Worm (Caenorhabditis elegans) whole organism, midembryonic: Measurements from ENCODE around the gene btb-6.

Source experiments
- T22C8.4 ChIP-seq: fragments of 200-800 bp; sonication (Bioruptor generic); IDR thresholded peaks from 2 replicates; pipeline ENCODE4 v1.3.6; 2022; ENCODE audit warnings: missing genetic modification characterization, missing compliant biosample characterization
- cog-1 ChIP-seq: sonication (generic microtip); optimal IDR thresholded peaks from 2 replicates; lab custom pipeline; 2016; ENCODE audit warnings: missing genetic modification characterization, missing compliant biosample characterization
- flt-1 ChIP-seq: fragments of 200-800 bp; sonication (Bioruptor generic); IDR thresholded peaks from 2 replicates; pipeline ENCODE4 v1.3.6; 2022; ENCODE audit warnings: missing genetic modification characterization, missing compliant biosample characterization
- klf-2 ChIP-seq: fragments of 200-800 bp; sonication (Bioruptor generic); conservative IDR thresholded peaks from 2 replicates; pipeline ENCODE4 v1.3.6; 2022; ENCODE audit warnings: missing genetic modification reagents, missing genetic modification characterization, missing compliant biosample characterization
- med-1 ChIP-seq: sonication (generic microtip); optimal IDR thresholded peaks from 2 replicates; lab custom pipeline; 2017; ENCODE audit warnings: missing genetic modification characterization, mild to moderate bottlenecking, missing compliant biosample characterization, antibody characterized with exemption, missing genetic modification reagents; ENCODE audit not compliant: insufficient read depth
- ref-1 ChIP-seq: fragments of 200-800 bp; sonication (Bioruptor generic); conservative IDR thresholded peaks from 2 replicates; pipeline ENCODE4 v1.3.6; 2022; ENCODE audit warnings: missing genetic modification reagents, missing genetic modification characterization, missing compliant biosample characterization
- tab-1 ChIP-seq: fragments of 200-800 bp; sonication (Bioruptor generic); IDR thresholded peaks from 2 replicates; pipeline ENCODE4 v1.3.6; 2022; ENCODE audit warnings: missing genetic modification characterization, missing compliant biosample characterization
- ztf-23 ChIP-seq: fragments of 200-800 bp; sonication (Bioruptor generic); IDR thresholded peaks from 2 replicates; pipeline ENCODE4 v1.3.6; 2022; ENCODE audit warnings: missing genetic modification reagents, missing genetic modification characterization, missing compliant biosample characterization
- ztf-29 ChIP-seq: fragments of 200-800 bp; sonication (Bioruptor generic); IDR thresholded peaks from 2 replicates; pipeline ENCODE4 v1.3.6; 2022; ENCODE audit warnings: missing genetic modification reagents, missing genetic modification characterization, missing compliant biosample characterization

btb-6 gene

ce11 chrII:1683742-1684141, 31.4 kb upstream of the btb-6 start, which contains the start of gene fbxb-25:
Gene fbxb-25, plus strand, starts transcription at chrII:1684042.
- TF ChIP-seq tab-1 (GFP tag; lab: Robert Waterston, UW) (no peak), med-1 (GFP tag; lab: Kevin White, UChicago) (no peak), ztf-29 (GFP tag; lab: Robert Waterston, UW) (no peak), ref-1 (GFP tag; lab: Robert Waterston, UW) (no peak), T22C8.4 (GFP tag; lab: Robert Waterston, UW) (no peak), flt-1 (GFP tag; lab: Robert Waterston, UW) (no peak), cog-1 (tag; lab: Kevin White, UChicago) (no peak), klf-2 (no peak)

- TF ChIP-seq tab-1 (GFP tag; lab: Robert Waterston, UW) (no peak), med-1 (GFP tag; lab: Kevin White, UChicago) (no peak), ref-1 (GFP tag; lab: Robert Waterston, UW) (no peak), ztf-23 (no peak)
Observed at ce11 chrII:1688813-1689212, 26.3 kb upstream of the btb-6 start, which contains the start of the genes fbxb-18 and fbxb-19. Gene fbxb-18, minus strand, starts transcription at chrII:1688913. Gene fbxb-19, minus strand, starts transcription at chrII:1689181.

- TF ChIP-seq klf-2 (no peak), cog-1 (tag; lab: Kevin White, UChicago) (no peak), med-1 (GFP tag; lab: Kevin White, UChicago) (no peak), ztf-29 (GFP tag; lab: Robert Waterston, UW) (no peak), ztf-23 (no peak)
Observed at ce11 chrII:1691011-1691410, 24.1 kb upstream of the btb-6 start, which contains the start of gene fbxc-22. Gene fbxc-22, minus strand, starts transcription at chrII:1691111.

ce11 chrII:1692827-1693226, 22.3 kb upstream of the btb-6 start, which contains the start of gene fbxc-21:
Gene fbxc-21, minus strand, starts transcription at chrII:1692927.
- no peak for TF ChIP-seq med-1 (GFP tag; lab: Kevin White, UChicago)
- no peak for TF ChIP-seq T22C8.4 (GFP tag; lab: Robert Waterston, UW)
- no peak for TF ChIP-seq klf-2
- no peak for TF ChIP-seq ztf-23
- TF ChIP-seq ztf-29 (GFP tag; lab: Robert Waterston, UW): no peak
- no peak for TF ChIP-seq cog-1 (tag; lab: Kevin White, UChicago)
- no peak for TF ChIP-seq ref-1 (GFP tag; lab: Robert Waterston, UW)
- no peak for TF ChIP-seq tab-1 (GFP tag; lab: Robert Waterston, UW)
- no peak for TF ChIP-seq flt-1 (GFP tag; lab: Robert Waterston, UW)

- TF ChIP-seq ztf-29 (GFP tag; lab: Robert Waterston, UW): no peak
- TF ChIP-seq ztf-23: no peak
- TF ChIP-seq klf-2: no peak
- TF ChIP-seq cog-1 (tag; lab: Kevin White, UChicago): no peak
- no peak for TF ChIP-seq med-1 (GFP tag; lab: Kevin White, UChicago)
- no peak for TF ChIP-seq T22C8.4 (GFP tag; lab: Robert Waterston, UW)
- TF ChIP-seq flt-1 (GFP tag; lab: Robert Waterston, UW): no peak
- no peak for TF ChIP-seq ref-1 (GFP tag; lab: Robert Waterston, UW)
- TF ChIP-seq tab-1 (GFP tag; lab: Robert Waterston, UW): no peak
Observed at ce11 chrII:1694530-1694929, 20.6 kb upstream of the btb-6 start, which contains the start of gene fbxc-26. Gene fbxc-26, minus strand, starts transcription at chrII:1694630.

ce11 chrII:1695861-1696260, 19.2 kb upstream of the btb-6 start, which contains the start of gene F58E1.13:
Gene F58E1.13, minus strand, starts transcription at chrII:1695872.
- no peak for TF ChIP-seq ztf-29 (GFP tag; lab: Robert Waterston, UW)
- no peak for TF ChIP-seq ref-1 (GFP tag; lab: Robert Waterston, UW)
- TF ChIP-seq ztf-23: no peak
- no peak for TF ChIP-seq tab-1 (GFP tag; lab: Robert Waterston, UW)
- no peak for TF ChIP-seq klf-2
- TF ChIP-seq med-1 (GFP tag; lab: Kevin White, UChicago): no peak
- TF ChIP-seq cog-1 (tag; lab: Kevin White, UChicago): no peak

ce11 chrII:1703363-1703762, 11.7 kb upstream of the btb-6 start, which contains the start of gene fbxb-47:
Gene fbxb-47, minus strand, starts transcription at chrII:1703463.
- TF ChIP-seq flt-1 (GFP tag; lab: Robert Waterston, UW) (no peak), ztf-29 (GFP tag; lab: Robert Waterston, UW) (no peak), ztf-23 (no peak), cog-1 (tag; lab: Kevin White, UChicago) (no peak), klf-2 (no peak), T22C8.4 (GFP tag; lab: Robert Waterston, UW) (no peak), med-1 (GFP tag; lab: Kevin White, UChicago) (no peak), tab-1 (GFP tag; lab: Robert Waterston, UW) (no peak), ref-1 (GFP tag; lab: Robert Waterston, UW) (no peak)

- TF ChIP-seq flt-1 (GFP tag; lab: Robert Waterston, UW): no peak
- TF ChIP-seq med-1 (GFP tag; lab: Kevin White, UChicago): no peak
- no peak for TF ChIP-seq tab-1 (GFP tag; lab: Robert Waterston, UW)
- no peak for TF ChIP-seq cog-1 (tag; lab: Kevin White, UChicago)
- no peak for TF ChIP-seq ztf-23
- no peak for TF ChIP-seq T22C8.4 (GFP tag; lab: Robert Waterston, UW)
- no peak for TF ChIP-seq klf-2
Observed at ce11 chrII:1706385-1706784, 8.7 kb upstream of the btb-6 start, which contains the start of gene sdz-18. Gene sdz-18, minus strand, starts transcription at chrII:1706485.

- TF ChIP-seq ztf-23: no peak
- TF ChIP-seq med-1 (GFP tag; lab: Kevin White, UChicago): no peak
- no peak for TF ChIP-seq flt-1 (GFP tag; lab: Robert Waterston, UW)
- TF ChIP-seq tab-1 (GFP tag; lab: Robert Waterston, UW): no peak
- no peak for TF ChIP-seq ref-1 (GFP tag; lab: Robert Waterston, UW)
- no peak for TF ChIP-seq klf-2
- TF ChIP-seq ztf-29 (GFP tag; lab: Robert Waterston, UW): no peak
- TF ChIP-seq cog-1 (tag; lab: Kevin White, UChicago): no peak
- TF ChIP-seq T22C8.4 (GFP tag; lab: Robert Waterston, UW): no peak
Observed at ce11 chrII:1709959-1710358, 5.1 kb upstream of the btb-6 start, which contains the start of gene fbxa-184. Gene fbxa-184, plus strand, starts transcription at chrII:1710259.
